Worm (Caenorhabditis elegans) whole organism, L4 larva: Measurements from ENCODE around the gene spp-27.

Source experiments
- D1046.2 ChIP-seq: fragments of 200-800 bp; sonication (Bioruptor generic); IDR thresholded peaks from 2 replicates; pipeline ENCODE4 v1.3.6; 2022; ENCODE audit warnings: missing genetic modification characterization, missing compliant biosample characterization
- F26F4.8 ChIP-seq: fragments of 200-800 bp; sonication (Bioruptor generic); conservative IDR thresholded peaks from 2 replicates; pipeline ENCODE4 v1.3.6; 2022; ENCODE audit warnings: missing genetic modification characterization, missing compliant biosample characterization
- F44E2.7 ChIP-seq: fragments of 200-800 bp; sonication (Bioruptor generic); IDR thresholded peaks from 2 replicates; pipeline ENCODE4 v2.1.2; 2022; ENCODE audit warnings: missing genetic modification characterization, missing compliant biosample characterization
- Y105C5A.15 ChIP-seq: fragments of 200-800 bp; sonication (Bioruptor generic); IDR thresholded peaks from 2 replicates; pipeline ENCODE4 v1.3.6; 2022; ENCODE audit warnings: missing genetic modification characterization, missing compliant biosample characterization
- Y5F2A.4 ChIP-seq: fragments of 200-800 bp; sonication (Bioruptor generic); optimal IDR thresholded peaks from 2 replicates; lab custom pipeline; 2018; ENCODE audit warnings: mild to moderate bottlenecking, missing genetic modification characterization, missing compliant biosample characterization
- arid-1 ChIP-seq: fragments of 200-800 bp; sonication (Bioruptor generic); conservative IDR thresholded peaks from 2 replicates; pipeline ENCODE4 v1.3.6; 2022; ENCODE audit warnings: missing genetic modification reagents, missing genetic modification characterization, missing compliant biosample characterization
- attf-4 ChIP-seq: sonication (generic microtip); optimal IDR thresholded peaks from 3 replicates; lab custom pipeline; 2017; ENCODE audit warnings: missing biosample characterization, missing genetic modification characterization
- ceh-28 ChIP-seq: fragments of 150-350 bp; optimal IDR thresholded peaks from 2 replicates; lab custom pipeline; 2014; ENCODE audit warnings: missing biosample characterization, missing genetic modification reagents, missing genetic modification characterization
- ceh-44 ChIP-seq: fragments of 200-800 bp; sonication (Bioruptor generic); IDR thresholded peaks from 2 replicates; pipeline ENCODE4 v1.3.6; 2022; ENCODE audit warnings: missing genetic modification reagents, missing genetic modification characterization, missing compliant biosample characterization
- daf-12 ChIP-seq: fragments of 150-350 bp; optimal IDR thresholded peaks from 2 replicates; lab custom pipeline; 2014; ENCODE audit warnings: missing biosample characterization, missing genetic modification reagents, missing genetic modification characterization
- daf-16 ChIP-seq, 3 experiments: sonication (generic microtip); optimal IDR thresholded peaks; 2 replicates each; lab custom pipeline; 2016 to 2017; ENCODE audit warnings: missing genetic modification characterization in 3 of 3, missing genetic modification reagents in 3 of 3, mild to moderate bottlenecking in 2 of 3, missing compliant biosample characterization in 2 of 3, missing biosample characterization in 1 of 3, moderate library complexity in 1 of 3
- dmd-8 ChIP-seq: fragments of 200-800 bp; sonication (Bioruptor generic); IDR thresholded peaks from 2 replicates; pipeline ENCODE4 v1.3.6; 2022; ENCODE audit warnings: missing genetic modification characterization, missing compliant biosample characterization
- dpl-1 ChIP-seq: fragments of 150-350 bp; optimal IDR thresholded peaks from 2 replicates; lab custom pipeline; 2014; ENCODE audit warnings: missing biosample characterization, missing genetic modification reagents, missing genetic modification characterization
- duxl-1 ChIP-seq: sonication (generic microtip); optimal IDR thresholded peaks from 2 replicates; lab custom pipeline; 2016; ENCODE audit warnings: mild to moderate bottlenecking, missing genetic modification characterization, moderate library complexity, missing compliant biosample characterization; ENCODE audit not compliant: poor library complexity
- egl-27 ChIP-seq: sonication (generic microtip); optimal IDR thresholded peaks from 3 replicates; lab custom pipeline; 2017; ENCODE audit warnings: missing biosample characterization, missing genetic modification reagents, missing genetic modification characterization
- hlh-30 ChIP-seq: sonication (generic microtip); optimal IDR thresholded peaks from 2 replicates; lab custom pipeline; 2017; ENCODE audit warnings: antibody characterized with exemption, mild to moderate bottlenecking, missing genetic modification characterization, missing compliant biosample characterization; ENCODE audit not compliant: insufficient read depth
- lim-7 ChIP-seq: fragments of 200-800 bp; sonication (Bioruptor generic); IDR thresholded peaks from 2 replicates; pipeline ENCODE4 v1.3.6; 2022; ENCODE audit warnings: missing genetic modification characterization, missing compliant biosample characterization
- lin-13 ChIP-seq: fragments of 150-350 bp; optimal IDR thresholded peaks from 2 replicates; lab custom pipeline; 2014; ENCODE audit warnings: missing biosample characterization, missing genetic modification reagents, missing genetic modification characterization
- lin-29 ChIP-seq: fragments of 200-800 bp; sonication (Bioruptor generic); IDR thresholded peaks from 2 replicates; pipeline ENCODE4 v1.3.6; 2022; ENCODE audit warnings: missing genetic modification reagents, missing genetic modification characterization, missing compliant biosample characterization
- lir-3 ChIP-seq: sonication (generic microtip); optimal IDR thresholded peaks from 2 replicates; lab custom pipeline; 2016; ENCODE audit warnings: mild to moderate bottlenecking, missing genetic modification characterization, missing compliant biosample characterization
- madf-5 ChIP-seq, 2 experiments: fragments of 200-800 bp; sonication (Bioruptor generic); IDR thresholded peaks; 2 replicates each; pipeline ENCODE4 v1.3.6; 2022; ENCODE audit warnings: missing compliant biosample characterization in 2 of 2, missing genetic modification characterization in 2 of 2
- mdt-29 ChIP-seq: fragments of 200-800 bp; sonication (Bioruptor generic); IDR thresholded peaks from 2 replicates; pipeline ENCODE4 v1.3.6; 2022; ENCODE audit warnings: missing genetic modification reagents, missing genetic modification characterization, missing compliant biosample characterization
- mxl-2 ChIP-seq: fragments of 200-800 bp; sonication (Bioruptor generic); conservative IDR thresholded peaks from 2 replicates; pipeline ENCODE4 v1.3.6; 2022; ENCODE audit warnings: missing genetic modification reagents, missing genetic modification characterization, missing compliant biosample characterization
- mxl-3 ChIP-seq: fragments of 200-800 bp; sonication (Bioruptor generic); optimal IDR thresholded peaks from 2 replicates; lab custom pipeline; 2018; ENCODE audit warnings: mild to moderate bottlenecking, missing genetic modification characterization, missing compliant biosample characterization
- nhr-10 ChIP-seq: fragments of 150-350 bp; optimal IDR thresholded peaks from 2 replicates; lab custom pipeline; 2014; ENCODE audit warnings: missing biosample characterization, missing genetic modification characterization
- nhr-237 ChIP-seq: sonication (generic microtip); optimal IDR thresholded peaks from 2 replicates; lab custom pipeline; 2017; ENCODE audit warnings: missing biosample characterization, missing genetic modification characterization
- nhr-25 ChIP-seq: sonication (generic microtip); optimal IDR thresholded peaks from 2 replicates; lab custom pipeline; 2017; ENCODE audit warnings: missing genetic modification characterization, mild to moderate bottlenecking, missing compliant biosample characterization, antibody characterized with exemption, moderate library complexity, borderline replicate concordance; ENCODE audit not compliant: insufficient read depth
- nhr-28 ChIP-seq: fragments of 150-350 bp; optimal IDR thresholded peaks from 2 replicates; lab custom pipeline; 2014; ENCODE audit warnings: missing biosample characterization, missing genetic modification characterization
- nhr-42 ChIP-seq: fragments of 200-800 bp; sonication (Bioruptor generic); IDR thresholded peaks from 2 replicates; pipeline ENCODE4 v1.3.6; 2022; ENCODE audit warnings: missing genetic modification characterization, missing compliant biosample characterization
- nhr-48 ChIP-seq: sonication (generic microtip); optimal IDR thresholded peaks from 2 replicates; lab custom pipeline; 2016; ENCODE audit warnings: mild to moderate bottlenecking, missing genetic modification characterization, missing compliant biosample characterization
- nhr-6 ChIP-seq: fragments of 150-350 bp; optimal IDR thresholded peaks from 2 replicates; lab custom pipeline; 2014; ENCODE audit warnings: missing biosample characterization, missing genetic modification characterization
- php-3 ChIP-seq: fragments of 200-800 bp; sonication (Bioruptor generic); IDR thresholded peaks from 2 replicates; pipeline ENCODE4 v1.3.6; 2022; ENCODE audit warnings: missing genetic modification reagents, missing genetic modification characterization, missing compliant biosample characterization
- sdz-12 ChIP-seq: fragments of 200-800 bp; sonication (Bioruptor generic); optimal IDR thresholded peaks from 2 replicates; lab custom pipeline; 2018; ENCODE audit warnings: mild to moderate bottlenecking, missing genetic modification characterization, missing compliant biosample characterization
- spr-1 ChIP-seq: sonication (generic microtip); optimal IDR thresholded peaks from 2 replicates; lab custom pipeline; 2016; ENCODE audit warnings: mild to moderate bottlenecking, missing genetic modification characterization, missing compliant biosample characterization
- tag-97 ChIP-seq: fragments of 200-800 bp; sonication (Bioruptor generic); IDR thresholded peaks from 2 replicates; pipeline ENCODE4 v1.3.6; 2022; ENCODE audit warnings: missing genetic modification characterization, missing compliant biosample characterization
- unc-130 ChIP-seq: sonication (generic microtip); optimal IDR thresholded peaks from 2 replicates; lab custom pipeline; 2016; ENCODE audit warnings: missing genetic modification reagents, missing genetic modification characterization, missing compliant biosample characterization
- unc-62 ChIP-seq, 3 experiments: fragments of 150-350 bp in 1 of 3; sonication (generic microtip); optimal IDR thresholded peaks in 2 of 3; peaks in 1 of 3; 1 replicate in 1 of 3; 2 replicates in 2 of 3; lab custom pipeline; 2014 to 2017; ENCODE audit warnings: missing biosample characterization in 3 of 3, missing genetic modification characterization in 3 of 3, missing genetic modification reagents in 3 of 3, missing genotype in 1 of 3
- vab-7 ChIP-seq: fragments of 200-800 bp; sonication (Bioruptor generic); IDR thresholded peaks from 2 replicates; pipeline ENCODE4 v1.3.6; 2022; ENCODE audit warnings: missing genetic modification reagents, missing genetic modification characterization, missing compliant biosample characterization
- zfp-2 ChIP-seq: sonication (generic microtip); optimal IDR thresholded peaks from 2 replicates; lab custom pipeline; 2016; ENCODE audit warnings: mild to moderate bottlenecking, missing genetic modification characterization, missing compliant biosample characterization
- zfp-3 ChIP-seq: fragments of 200-800 bp; sonication (Bioruptor generic); conservative IDR thresholded peaks from 2 replicates; pipeline ENCODE4 v1.3.6; 2022; ENCODE audit warnings: missing genetic modification reagents, missing genetic modification characterization, missing compliant biosample characterization
- zip-11 ChIP-seq: fragments of 200-800 bp; sonication (Bioruptor generic); IDR thresholded peaks from 2 replicates; pipeline ENCODE4 v1.3.6; 2022; ENCODE audit warnings: missing genetic modification characterization, missing compliant biosample characterization
- zip-2 ChIP-seq: fragments of 150-350 bp; optimal IDR thresholded peaks from 2 replicates; lab custom pipeline; 2014; ENCODE audit warnings: missing biosample characterization, missing genetic modification characterization
- ztf-7 ChIP-seq: fragments of 150-350 bp; optimal IDR thresholded peaks from 2 replicates; lab custom pipeline; 2014; ENCODE audit warnings: missing biosample characterization, missing genetic modification characterization

spp-27 gene

DNA sequence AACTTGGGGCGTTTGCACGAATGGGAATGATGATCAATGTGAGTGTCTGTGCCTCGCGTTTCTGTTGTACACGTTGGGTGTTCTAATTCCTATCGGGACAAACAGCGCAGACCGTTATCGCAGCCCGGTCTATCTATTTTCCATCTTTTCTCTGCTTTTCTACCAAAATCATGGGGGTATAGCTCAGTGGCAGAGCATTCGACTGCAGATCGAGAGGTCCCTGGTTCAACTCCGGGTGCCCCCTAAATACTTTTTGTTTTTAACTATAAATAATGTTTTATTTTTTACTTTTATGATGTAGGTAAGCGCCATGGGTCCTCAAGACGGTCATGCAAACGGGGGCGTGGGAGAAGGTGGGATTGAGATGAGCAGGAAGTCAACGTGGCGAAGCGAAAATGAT, 2.6 kb upstream of the spp-27 start (continued):
- TF ChIP-seq lir-3 (tag; lab: Kevin White, UChicago) (peak; percentile 39), php-3 (GFP tag; lab: Robert Waterston, UW) (peak; percentile 74), ceh-44 (GFP tag; lab: Robert Waterston, UW) (peak; percentile 82; the same call in 1 of the 2 replicates), zip-11 (no peak), Y5F2A.4 (peak; percentile 53), unc-62 (GFP tag; optimal IDR thresholded peaks at IDR 0.05 in 1 of 2; lab: Kevin White, UChicago) (peak in 1 of 2 experiments; percentile 11), unc-62 (tag; optimal IDR thresholded peaks at IDR 0.05; lab: Kevin White, UChicago) (no peak), F44E2.7 (GFP tag; lab: Robert Waterston, UW) (peak; percentile 88; the same call in 1 of the 2 replicates), nhr-28 (tag; lab: Kevin White, UChicago) (peak; percentile 24), arid-1 (peak; percentile 78), Y105C5A.15 (GFP tag; lab: Robert Waterston, UW) (0 out of 2 replicates have a peak, but pooled peaks have one; percentile 68), madf-5 (GFP tag; IDR thresholded peaks at IDR 0.05; lab: Robert Waterston, UW) (0 out of 4 replicates have a peak, but pooled peaks of 1 of the 2 experiments have one; percentile 52), lim-7 (GFP tag; lab: Robert Waterston, UW) (peak; percentile 96), daf-16 (GFP tag; optimal IDR thresholded peaks at IDR 0.05; lab: Kevin White, UChicago) (peak in 1 of 2 experiments; percentile 76), daf-16 (tag; optimal IDR thresholded peaks at IDR 0.05; lab: Kevin White, UChicago) (peak; percentile 68), zfp-3 (GFP tag; lab: Robert Waterston, UW) (0 out of 2 replicates have a peak, but pooled peaks have one; percentile 65), dmd-8 (GFP tag; lab: Robert Waterston, UW) (peak; percentile 96), ceh-28 (tag; lab: Kevin White, UChicago) (no peak), mxl-2 (0 out of 2 replicates have a peak, but pooled peaks have one; percentile 42), unc-130 (GFP tag; lab: Kevin White, UChicago) (peak; percentile 3), D1046.2 (peak; percentile 52; the same call in 1 of the 2 replicates), lin-29 (no peak), ztf-7 (no peak), zfp-2 (tag; lab: Kevin White, UChicago) (peak; percentile 30), nhr-10 (tag; lab: Kevin White, UChicago) (no peak), dpl-1 (GFP tag; lab: Kevin White, UChicago) (no peak), mxl-3 (GFP tag; lab: Kevin White, UChicago) (no peak), egl-27 (no peak)

DNA sequence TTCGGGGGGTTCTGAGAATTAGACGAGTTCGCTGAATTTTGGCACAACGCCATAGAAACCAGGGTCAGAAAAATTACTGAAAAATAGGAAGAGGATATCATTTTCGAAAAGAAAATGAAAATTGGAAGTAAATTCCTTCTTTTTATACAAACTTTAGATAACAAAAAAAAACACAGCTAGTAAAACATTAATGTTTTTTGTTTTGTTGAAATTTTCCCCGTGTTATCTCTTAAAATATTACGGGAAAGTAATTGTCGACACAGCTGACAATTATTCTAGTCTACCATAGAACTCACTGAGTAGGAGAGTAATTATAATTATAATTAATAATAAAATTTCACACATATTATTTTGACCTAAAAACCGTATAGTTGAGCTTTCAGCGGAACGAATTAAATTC, 2.2 kb upstream of the spp-27 start, which contains the start of gene spp-26:
spp-26 (minus strand) TSS at position 101 of the 400 bp plus-strand sequence.
- no peak for TF ChIP-seq D1046.2
- no peak for TF ChIP-seq nhr-237 (tag; lab: Kevin White, UChicago)
- TF ChIP-seq madf-5 (GFP tag; IDR thresholded peaks at IDR 0.05; lab: Robert Waterston, UW) = no peak
- TF ChIP-seq nhr-48 = no peak
- TF ChIP-seq hlh-30 (tag; lab: Kevin White, UChicago) = no peak
- TF ChIP-seq daf-12 = no peak
- TF ChIP-seq lin-13 (GFP tag; lab: Kevin White, UChicago) = no peak
- TF ChIP-seq tag-97 (GFP tag; lab: Robert Waterston, UW) = no peak

- TF ChIP-seq mdt-29 (GFP tag; lab: Robert Waterston, UW) (no peak), duxl-1 (no peak), madf-5 (GFP tag; IDR thresholded peaks at IDR 0.05; lab: Robert Waterston, UW) (no peak), tag-97 (GFP tag; lab: Robert Waterston, UW) (no peak), sdz-12 (GFP tag; lab: Kevin White, UChicago) (no peak), ztf-7 (no peak), spr-1 (tag; lab: Kevin White, UChicago) (no peak), nhr-42 (GFP tag; lab: Robert Waterston, UW) (no peak), vab-7 (GFP tag; lab: Robert Waterston, UW) (no peak), daf-12 (no peak), zip-2 (tag; lab: Kevin White, UChicago) (no peak), F26F4.8 (GFP tag; lab: Robert Waterston, UW) (no peak), nhr-25 (no peak), attf-4 (tag; lab: Kevin White, UChicago) (no peak), nhr-6 (tag; lab: Kevin White, UChicago) (no peak)
Observed at ce11 chrV:6558103-6558502, 1.2 kb upstream of the spp-27 start, which contains the start of gene spp-20. Gene spp-20 (minus strand): TSS chrV:6558203.
